Fruit fly (Drosophila melanogaster) whole organism, embryonic: ENCODE measurements around the gene CG6788.

ENCODE experiments used
- ATbp ChIP-seq: fragments of 200-800 bp; sonication (Bioruptor generic); optimal IDR thresholded peaks from 2 replicates; lab custom pipeline; 2017; ENCODE audit warnings: missing biosample characterization, mild to moderate bottlenecking, missing genetic modification characterization, missing genetic modification reagents
- Aef1 ChIP-seq: fragments of 200-800 bp; sonication (Bioruptor generic); IDR thresholded peaks from 3 replicates; pipeline ENCODE4 v1.3.6; 2022; ENCODE audit warnings: missing biosample characterization, missing genetic modification characterization
- Bgb ChIP-seq: fragments of 200-800 bp; sonication (Bioruptor generic); IDR thresholded peaks from 2 replicates; pipeline ENCODE4 v1.3.6; 2022; ENCODE audit warnings: missing biosample characterization, missing genetic modification characterization; ENCODE audit not compliant: partially characterized antibody
- CG10321 ChIP-seq: fragments of 200-800 bp; sonication (Bioruptor generic); IDR thresholded peaks from 2 replicates; pipeline ENCODE4 v1.3.6; 2022; ENCODE audit warnings: missing biosample characterization, missing genetic modification characterization
- CG10959 ChIP-seq: fragments of 200-800 bp; sonication (Bioruptor generic); IDR thresholded peaks from 2 replicates; pipeline ENCODE4 v1.3.6; 2022; ENCODE audit warnings: missing biosample characterization, missing genetic modification characterization
- CG11093 ChIP-seq: fragments of 200-800 bp; sonication (Bioruptor generic); IDR thresholded peaks from 3 replicates; pipeline ENCODE4 v1.3.6; 2022; ENCODE audit warnings: missing biosample characterization, missing genetic modification characterization
- CG11723 ChIP-seq: fragments of 200-800 bp; sonication (Bioruptor generic); optimal IDR thresholded peaks from 2 replicates; lab custom pipeline; 2017; ENCODE audit warnings: missing biosample characterization, mild to moderate bottlenecking, missing genetic modification characterization
- CG12659 ChIP-seq: fragments of 200-800 bp; sonication (Bioruptor generic); optimal IDR thresholded peaks from 3 replicates; lab custom pipeline; 2017; ENCODE audit warnings: mild to moderate bottlenecking, missing biosample characterization, missing genetic modification reagents, missing genetic modification characterization
- CG14050 ChIP-seq: fragments of 200-800 bp; sonication (Bioruptor generic); IDR thresholded peaks from 3 replicates; pipeline ENCODE4 v1.3.6; 2022; ENCODE audit warnings: missing biosample characterization, missing genetic modification characterization
- CG17385 ChIP-seq: fragments of 200-800 bp; sonication (Bioruptor generic); optimal IDR thresholded peaks from 3 replicates; lab custom pipeline; 2018; ENCODE audit warnings: missing biosample characterization, mild to moderate bottlenecking, missing genetic modification characterization
- CG18476 ChIP-seq: fragments of 200-800 bp; sonication (Bioruptor generic); optimal IDR thresholded peaks from 2 replicates; lab custom pipeline; 2016; ENCODE audit warnings: missing biosample characterization, mild to moderate bottlenecking, missing genetic modification characterization
- CG2202 ChIP-seq: fragments of 200-800 bp; sonication (Bioruptor generic); optimal IDR thresholded peaks from 2 replicates; lab custom pipeline; 2018; ENCODE audit warnings: missing biosample characterization, mild to moderate bottlenecking, missing genetic modification characterization
- CG34376 ChIP-seq: fragments of 200-800 bp; sonication (Bioruptor generic); optimal IDR thresholded peaks from 2 replicates; lab custom pipeline; 2018; ENCODE audit warnings: missing biosample characterization, mild to moderate bottlenecking, missing genetic modification characterization
- CG3847 ChIP-seq: fragments of 200-800 bp; sonication (Bioruptor generic); IDR thresholded peaks from 2 replicates; pipeline ENCODE4 v1.3.6; 2022; ENCODE audit warnings: missing biosample characterization, missing genetic modification characterization
- CG4404 ChIP-seq: fragments of 200-800 bp; sonication (Bioruptor generic); IDR thresholded peaks from 2 replicates; pipeline ENCODE4 v1.3.6; 2022; ENCODE audit warnings: missing biosample characterization, missing genetic modification characterization
- CG5953 ChIP-seq: fragments of 200-800 bp; sonication (Bioruptor generic); IDR thresholded peaks from 2 replicates; pipeline ENCODE4 v1.3.6; 2022; ENCODE audit warnings: missing biosample characterization, missing genetic modification characterization
- CG6175 ChIP-seq: fragments of 200-800 bp; sonication (Bioruptor generic); IDR thresholded peaks from 3 replicates; pipeline ENCODE4 v1.3.6; 2022; ENCODE audit warnings: missing biosample characterization, missing genetic modification characterization
- CG7745 ChIP-seq: fragments of 200-800 bp; sonication (Bioruptor generic); optimal IDR thresholded peaks from 2 replicates; lab custom pipeline; 2018; ENCODE audit warnings: missing biosample characterization, mild to moderate bottlenecking, missing genetic modification characterization, moderate library complexity
- CG9817 ChIP-seq: fragments of 200-800 bp; sonication (Bioruptor generic); optimal IDR thresholded peaks from 2 replicates; lab custom pipeline; 2018; ENCODE audit warnings: missing biosample characterization, mild to moderate bottlenecking, missing genetic modification characterization, moderate library complexity
- HLHmδ ChIP-seq: fragments of 200-800 bp; sonication (Bioruptor generic); optimal IDR thresholded peaks from 2 replicates; lab custom pipeline; 2018; ENCODE audit warnings: missing biosample characterization, mild to moderate bottlenecking, missing genetic modification characterization, moderate library complexity
- Hand ChIP-seq: fragments of 200-800 bp; sonication (Bioruptor generic); optimal IDR thresholded peaks from 2 replicates; lab custom pipeline; 2017; ENCODE audit warnings: mild to moderate bottlenecking, missing biosample characterization, missing genetic modification reagents, missing genetic modification characterization
- Hmr ChIP-seq: fragments of 200-800 bp; sonication (Bioruptor generic); optimal IDR thresholded peaks from 3 replicates; lab custom pipeline; 2017; ENCODE audit warnings: mild to moderate bottlenecking, missing biosample characterization, missing genetic modification reagents, missing genetic modification characterization
- Kr ChIP-seq: fragments of 200-800 bp; sonication (Bioruptor generic); optimal IDR thresholded peaks from 2 replicates; lab custom pipeline; 2017; ENCODE audit warnings: missing biosample characterization, mild to moderate bottlenecking, missing genetic modification characterization
- MTF-1 ChIP-seq: fragments of 200-800 bp; sonication (Bioruptor generic); optimal IDR thresholded peaks from 2 replicates; lab custom pipeline; 2018; ENCODE audit warnings: missing biosample characterization, mild to moderate bottlenecking, missing genetic modification characterization, borderline replicate concordance
- Meics ChIP-seq: fragments of 200-800 bp; sonication (Bioruptor generic); optimal IDR thresholded peaks from 2 replicates; lab custom pipeline; 2017; ENCODE audit warnings: missing biosample characterization, mild to moderate bottlenecking, missing genetic modification characterization
- Neu2 ChIP-seq: fragments of 200-800 bp; sonication (Bioruptor generic); optimal IDR thresholded peaks from 3 replicates; lab custom pipeline; 2016; ENCODE audit warnings: missing biosample characterization, missing genetic modification characterization, borderline replicate concordance
- Nf-YA ChIP-seq: fragments of 200-800 bp; sonication (Bioruptor generic); IDR thresholded peaks from 2 replicates; pipeline ENCODE4 v1.3.6; 2022; ENCODE audit warnings: missing biosample characterization, missing genetic modification characterization
- Opbp ChIP-seq: fragments of 200-800 bp; sonication (Bioruptor generic); IDR thresholded peaks from 3 replicates; pipeline ENCODE4 v1.3.6; 2022; ENCODE audit warnings: missing biosample characterization, missing genetic modification characterization; ENCODE audit not compliant: partially characterized antibody
- Rx ChIP-seq: fragments of 200-800 bp; sonication (Bioruptor generic); IDR thresholded peaks from 2 replicates; pipeline ENCODE4 v1.3.6; 2022; ENCODE audit warnings: missing biosample characterization, missing genetic modification characterization
- Six4 ChIP-seq: fragments of 200-800 bp; sonication (Bioruptor generic); optimal IDR thresholded peaks from 2 replicates; lab custom pipeline; 2016; ENCODE audit warnings: missing biosample characterization, missing genetic modification characterization
- Stat92E ChIP-seq, 3 experiments: fragments of >200 bp in 2 of 3; fragments of 200-800 bp in 1 of 3; sonication (Bioruptor generic) in 1 of 3; optimal IDR thresholded peaks; 2 replicates each; lab custom pipeline; 2017 to 2019; ENCODE audit warnings: missing biosample characterization in 3 of 3, missing genetic modification characterization in 3 of 3, mild to moderate bottlenecking in 1 of 3, moderate library complexity in 1 of 3
- abd-A ChIP-seq: fragments of 200-800 bp; sonication (Bioruptor generic); optimal IDR thresholded peaks from 3 replicates; lab custom pipeline; 2019; ENCODE audit warnings: missing biosample characterization, mild to moderate bottlenecking, missing genetic modification characterization, moderate library complexity
- ac ChIP-seq: fragments of 200-800 bp; sonication (Bioruptor generic); optimal IDR thresholded peaks from 3 replicates; lab custom pipeline; 2017; ENCODE audit warnings: missing biosample characterization, mild to moderate bottlenecking, missing genetic modification characterization
- ato ChIP-seq: fragments of 200-800 bp; sonication (Bioruptor generic); IDR thresholded peaks from 2 replicates; pipeline ENCODE4 v1.3.6; 2022; ENCODE audit warnings: missing biosample characterization, missing genetic modification characterization; ENCODE audit not compliant: partially characterized antibody
- bab2 ChIP-seq: fragments of 200-800 bp; sonication (Bioruptor generic); optimal IDR thresholded peaks from 2 replicates; lab custom pipeline; 2016; ENCODE audit warnings: missing biosample characterization, missing genetic modification characterization
- br ChIP-seq: fragments of >200 bp; optimal IDR thresholded peaks from 2 replicates; lab custom pipeline; 2017
- ci ChIP-seq: fragments of 200-800 bp; sonication (Bioruptor generic); IDR thresholded peaks from 3 replicates; pipeline ENCODE4 v1.3.6; 2022; ENCODE audit warnings: missing biosample characterization, missing genetic modification characterization
- crp ChIP-seq, 2 experiments: fragments of 200-800 bp; sonication (Bioruptor generic); optimal IDR thresholded peaks; 2 replicates in 1 of 2; 3 replicates in 1 of 2; lab custom pipeline; 2017; ENCODE audit warnings: missing biosample characterization in 2 of 2, missing genetic modification characterization in 2 of 2, mild to moderate bottlenecking in 1 of 2, moderate library complexity in 1 of 2
- gem ChIP-seq: fragments of 200-800 bp; sonication (Bioruptor generic); optimal IDR thresholded peaks from 2 replicates; lab custom pipeline; 2019; ENCODE audit warnings: missing biosample characterization, mild to moderate bottlenecking, missing genetic modification characterization, moderate library complexity
- jumu ChIP-seq: fragments of 200-800 bp; sonication (Bioruptor generic); optimal IDR thresholded peaks from 3 replicates; lab custom pipeline; 2016; ENCODE audit warnings: missing biosample characterization, missing genetic modification characterization
- kah ChIP-seq: fragments of 200-800 bp; sonication (Bioruptor generic); optimal IDR thresholded peaks from 2 replicates; lab custom pipeline; 2018; ENCODE audit warnings: missing biosample characterization, mild to moderate bottlenecking, missing genetic modification characterization
- org-1 ChIP-seq: fragments of 200-800 bp; sonication (Bioruptor generic); optimal IDR thresholded peaks from 2 replicates; lab custom pipeline; 2017; ENCODE audit warnings: missing biosample characterization, missing genetic modification characterization
- pfk ChIP-seq: fragments of 200-800 bp; sonication (Bioruptor generic); optimal IDR thresholded peaks from 2 replicates; lab custom pipeline; 2018; ENCODE audit warnings: missing biosample characterization, mild to moderate bottlenecking, missing genetic modification characterization, moderate library complexity
- scrt ChIP-seq: fragments of 200-800 bp; sonication (Bioruptor generic); optimal IDR thresholded peaks from 2 replicates; lab custom pipeline; 2018; ENCODE audit warnings: missing biosample characterization, mild to moderate bottlenecking, missing genetic modification characterization, moderate library complexity
- sens-2 ChIP-seq: fragments of 200-800 bp; sonication (Bioruptor generic); IDR thresholded peaks from 2 replicates; pipeline ENCODE4 v1.3.6; 2022; ENCODE audit warnings: missing biosample characterization, missing genetic modification characterization
- sima ChIP-seq: fragments of 200-800 bp; sonication (Bioruptor generic); optimal IDR thresholded peaks from 2 replicates; lab custom pipeline; 2016; ENCODE audit warnings: missing biosample characterization, missing genetic modification characterization
- tio ChIP-seq: fragments of 200-800 bp; sonication (Bioruptor generic); optimal IDR thresholded peaks from 2 replicates; lab custom pipeline; 2017; ENCODE audit warnings: missing biosample characterization, missing genetic modification characterization, inconsistent platforms
- zfh1 ChIP-seq: fragments of 200-800 bp; sonication (Bioruptor generic); IDR thresholded peaks from 3 replicates; pipeline ENCODE4 v1.3.6; 2022; ENCODE audit warnings: missing biosample characterization, missing genetic modification characterization

The CG6788 gene

DNA sequence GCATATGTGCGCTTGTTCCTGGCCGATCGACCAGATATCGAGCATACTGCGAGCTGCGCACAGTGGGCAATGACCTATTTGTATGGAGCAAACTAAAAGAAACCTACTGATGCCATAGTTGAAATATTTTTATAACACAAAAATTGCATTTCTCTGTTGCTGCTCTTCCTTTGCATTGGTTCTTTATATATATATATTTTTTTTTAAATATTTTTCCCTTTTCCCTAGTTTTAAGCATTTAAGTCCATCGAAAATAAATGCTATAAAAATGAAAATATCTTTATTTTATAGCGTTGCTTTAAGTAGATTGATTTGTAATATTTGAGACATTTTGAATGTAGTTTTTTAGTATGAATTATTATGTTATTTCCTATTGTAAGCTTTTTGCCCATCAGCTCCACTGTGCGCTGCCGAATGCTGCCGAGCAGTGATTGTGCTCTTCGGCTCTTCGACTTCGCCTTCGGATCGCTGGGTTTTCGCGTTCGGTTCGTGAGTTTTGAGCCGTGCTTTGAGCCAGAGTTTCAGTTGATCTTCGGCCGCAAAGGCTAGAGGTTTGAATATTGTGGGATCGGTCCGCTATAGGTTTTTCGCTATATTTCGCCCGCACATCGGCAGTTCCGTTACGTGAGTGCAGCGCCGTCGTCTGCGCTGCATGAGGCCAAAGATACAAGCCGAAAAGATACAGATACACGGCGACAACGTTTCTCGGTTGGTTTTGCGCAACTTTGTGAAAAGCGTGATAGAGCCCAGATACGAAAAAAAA lies 23.1 kb downstream of the CG6788 start, which contains the start of gene CG6847 (continued):
- no peak for TF ChIP-seq sens-2
- TF ChIP-seq sima (GFP tag; lab: Kevin White, UChicago), result no peak
- no peak for TF ChIP-seq jumu (GFP tag; lab: Kevin White, UChicago)
- no peak for TF ChIP-seq Nf-YA
- peak; percentile 39 for TF ChIP-seq CG11723
- TF ChIP-seq ATbp (GFP tag; lab: Kevin White, UChicago), result peak; percentile 66
- no peak for TF ChIP-seq CG5953
- TF ChIP-seq CG3847, result peak; percentile 36
- 0 out of 3 replicates have a peak, but pooled peaks have one; percentile 53 for TF ChIP-seq CG6175
- TF ChIP-seq CG14050 (GFP tag; lab: Robert Waterston, UW), result 0 out of 3 replicates have a peak, but pooled peaks have one; percentile 9
- no peak for TF ChIP-seq Opbp (GFP tag; lab: Robert Waterston, UW)
- TF ChIP-seq org-1 (GFP tag; lab: Kevin White, UChicago), result peak; percentile 52
- no peak for TF ChIP-seq CG10959
- TF ChIP-seq tio, result peak; percentile 77
- TF ChIP-seq pfk, result no peak
- TF ChIP-seq crp (GFP tag; optimal IDR thresholded peaks at IDR 0.05; lab: Kevin White, UChicago), result peak in 1 of 2 experiments; percentile 10
- no peak for TF ChIP-seq CG10321 (GFP tag; lab: Robert Waterston, UW)
- no peak for TF ChIP-seq kah
- TF ChIP-seq scrt (GFP tag; lab: Kevin White, UChicago), result peak; percentile 21
- no peak for TF ChIP-seq Neu2 (GFP tag; lab: Kevin White, UChicago)
- no peak for TF ChIP-seq Bgb (GFP tag; lab: Robert Waterston, UW)
- TF ChIP-seq CG4404 (GFP tag; lab: Robert Waterston, UW), result peak; percentile 46; the same call in 1 of the 2 replicates
- TF ChIP-seq br (lab: Kevin White, UChicago), result no peak
- TF ChIP-seq Hand, result no peak
- no peak for TF ChIP-seq HLHmδ (GFP tag; lab: Kevin White, UChicago)
- no peak for TF ChIP-seq Kr
- peak in 1 of 3 experiments; percentile 45 for TF ChIP-seq Stat92E (GFP tag; optimal IDR thresholded peaks at IDR 0.05; lab: Kevin White, UChicago)
- no peak for TF ChIP-seq CG2202 (tag; lab: Kevin White, UChicago)
- TF ChIP-seq MTF-1 (GFP tag; lab: Kevin White, UChicago), result no peak
- TF ChIP-seq Aef1 (GFP tag; lab: Robert Waterston, UW), result no peak
- 0 out of 3 replicates have a peak, but pooled peaks have one; percentile 4 for TF ChIP-seq zfh1
- no peak for TF ChIP-seq CG7745 (tag; lab: Kevin White, UChicago)
- TF ChIP-seq Meics (GFP tag; lab: Kevin White, UChicago), result peak; percentile 70
- no peak for TF ChIP-seq abd-A (tag; lab: Kevin White, UChicago)
- no peak for TF ChIP-seq Rx
- TF ChIP-seq gem (tag; lab: Kevin White, UChicago), result peak; percentile 91
- TF ChIP-seq CG9817 (tag; lab: Kevin White, UChicago), result peak; percentile 55
- peak; percentile 84 for TF ChIP-seq CG12659
- TF ChIP-seq Six4, result peak; percentile 7
- TF ChIP-seq Hmr (GFP tag; lab: Kevin White, UChicago), result peak; percentile 81
- no peak for TF ChIP-seq bab2 (GFP tag; lab: Kevin White, UChicago)
- no peak for TF ChIP-seq CG34376 (GFP tag; lab: Kevin White, UChicago)
- peak; percentile 73 for TF ChIP-seq CG17385 (GFP tag; lab: Kevin White, UChicago)
- TF ChIP-seq CG18476, result peak; percentile 43
- TF ChIP-seq CG11093, result no peak
- no peak for TF ChIP-seq ato (GFP tag; lab: Robert Waterston, UW)
- TF ChIP-seq ac, result peak; percentile 28
- TF ChIP-seq ci, result 0 out of 3 replicates have a peak, but pooled peaks have one; percentile 47
